Fruit fly (Drosophila melanogaster) whole organism, prepupa: ENCODE results near the gene IFT46.

Experiments used
- Blimp-1 ChIP-seq: fragments of 200-800 bp; sonication (Bioruptor generic); optimal IDR thresholded peaks from 3 replicates; lab custom pipeline; 2017; ENCODE audit warnings: missing biosample characterization, missing genetic modification characterization, mild to moderate bottlenecking, moderate library complexity, missing genetic modification reagents
- CG10631 ChIP-seq: fragments of 200-800 bp; sonication (Bioruptor generic); optimal IDR thresholded peaks from 2 replicates; lab custom pipeline; 2016; ENCODE audit warnings: missing biosample characterization, missing genetic modification characterization
- CG11294 ChIP-seq: fragments of 200-800 bp; sonication (Bioruptor generic); IDR thresholded peaks from 2 replicates; pipeline ENCODE4 v1.3.6; 2022; ENCODE audit warnings: missing biosample characterization, missing genetic modification characterization
- CG11762 ChIP-seq: fragments of 200-800 bp; sonication (Bioruptor generic); optimal IDR thresholded peaks from 3 replicates; lab custom pipeline; 2016; ENCODE audit warnings: missing biosample characterization, missing genetic modification characterization; ENCODE audit not compliant: insufficient read depth
- CG11902 ChIP-seq: fragments of 200-800 bp; sonication (Bioruptor generic); optimal IDR thresholded peaks from 3 replicates; lab custom pipeline; 2016; ENCODE audit warnings: missing biosample characterization, missing genetic modification characterization
- CG1621 ChIP-seq: fragments of 200-800 bp; sonication (Bioruptor generic); optimal IDR thresholded peaks from 3 replicates; lab custom pipeline; 2018; ENCODE audit warnings: missing biosample characterization, mild to moderate bottlenecking, missing genetic modification characterization
- CG3032 ChIP-seq: fragments of 200-800 bp; optimal IDR thresholded peaks from 2 replicates; lab custom pipeline; 2019; ENCODE audit warnings: missing biosample characterization, mild to moderate bottlenecking, missing genetic modification characterization, moderate library complexity
- CG32006 ChIP-seq: fragments of 200-800 bp; sonication (Bioruptor generic); optimal IDR thresholded peaks from 3 replicates; lab custom pipeline; 2017; ENCODE audit warnings: missing biosample characterization, mild to moderate bottlenecking, missing genetic modification characterization
- CG34406 ChIP-seq: fragments of 200-800 bp; sonication (Bioruptor generic); optimal IDR thresholded peaks from 3 replicates; lab custom pipeline; 2016; ENCODE audit warnings: missing biosample characterization, missing genetic modification characterization
- CG6163 ChIP-seq: fragments of 200-800 bp; sonication (Bioruptor generic); IDR thresholded peaks from 3 replicates; pipeline ENCODE4 v1.3.6; 2022; ENCODE audit warnings: missing biosample characterization, missing genetic modification characterization
- CG6276 ChIP-seq: fragments of 200-800 bp; sonication (Bioruptor generic); optimal IDR thresholded peaks from 2 replicates; lab custom pipeline; 2017; ENCODE audit warnings: missing biosample characterization, mild to moderate bottlenecking, missing genetic modification characterization
- CG6808 ChIP-seq: fragments of 200-800 bp; sonication (Bioruptor generic); optimal IDR thresholded peaks from 3 replicates; lab custom pipeline; 2017; ENCODE audit warnings: missing biosample characterization, missing genetic modification characterization, mild to moderate bottlenecking, moderate library complexity, missing genetic modification reagents
- CG6854 ChIP-seq: fragments of 200-800 bp; sonication (Bioruptor generic); optimal IDR thresholded peaks from 2 replicates; lab custom pipeline; 2017; ENCODE audit warnings: missing biosample characterization, mild to moderate bottlenecking, missing genetic modification characterization
- CG7368 ChIP-seq: fragments of 200-800 bp; sonication (Bioruptor generic); optimal IDR thresholded peaks from 3 replicates; lab custom pipeline; 2016; ENCODE audit warnings: missing biosample characterization, missing genetic modification characterization
- CG8119 ChIP-seq: fragments of 200-800 bp; sonication (Bioruptor generic); IDR thresholded peaks from 3 replicates; pipeline ENCODE4 v1.3.6; 2022; ENCODE audit warnings: missing biosample characterization, missing genetic modification characterization
- CG8632 ChIP-seq: fragments of 200-800 bp; sonication (Bioruptor generic); optimal IDR thresholded peaks from 3 replicates; lab custom pipeline; 2016; ENCODE audit warnings: missing biosample characterization, missing genetic modification characterization
- Eip75B ChIP-seq: fragments of 200-800 bp; sonication (Bioruptor generic); optimal IDR thresholded peaks from 3 replicates; lab custom pipeline; 2016; ENCODE audit warnings: missing biosample characterization, missing genetic modification characterization
- Eip78C ChIP-seq: fragments of 200-800 bp; sonication (Bioruptor generic); peaks from one replicate; lab custom pipeline; 2016; ENCODE audit warnings: missing biosample characterization, missing genetic modification characterization
- Eip93F ChIP-seq: fragments of 200-800 bp; sonication (Bioruptor generic); optimal IDR thresholded peaks from 2 replicates; lab custom pipeline; 2016; ENCODE audit warnings: missing biosample characterization, mild to moderate bottlenecking, missing genetic modification characterization
- Ets21C ChIP-seq: fragments of 200-800 bp; sonication (Bioruptor generic); optimal IDR thresholded peaks from 3 replicates; lab custom pipeline; 2016; ENCODE audit warnings: missing biosample characterization, missing genetic modification characterization
- Ets96B ChIP-seq: fragments of 200-800 bp; optimal IDR thresholded peaks from 2 replicates; lab custom pipeline; 2019; ENCODE audit warnings: missing biosample characterization, mild to moderate bottlenecking, missing genetic modification characterization, moderate library complexity
- Gug ChIP-seq: fragments of 200-800 bp; sonication (Bioruptor generic); IDR thresholded peaks from 2 replicates; pipeline ENCODE4 v1.3.6; 2022; ENCODE audit warnings: missing biosample characterization, missing genetic modification characterization
- Hr38 ChIP-seq: sonication (Bioruptor generic); optimal IDR thresholded peaks from 2 replicates; lab custom pipeline; 2016; ENCODE audit warnings: missing biosample characterization, missing genetic modification characterization
- Hr39 ChIP-seq: fragments of 200-800 bp; sonication (Bioruptor generic); optimal IDR thresholded peaks from 2 replicates; lab custom pipeline; 2016; ENCODE audit warnings: missing biosample characterization, missing genetic modification characterization
- Hr4 ChIP-seq: fragments of 200-800 bp; sonication (Bioruptor generic); optimal IDR thresholded peaks from 3 replicates; lab custom pipeline; 2016; ENCODE audit warnings: missing biosample characterization, missing genetic modification characterization
- Lpt ChIP-seq: fragments of 200-800 bp; sonication (Bioruptor generic); optimal IDR thresholded peaks from 3 replicates; lab custom pipeline; 2016; ENCODE audit warnings: missing biosample characterization, missing genetic modification characterization
- Met ChIP-seq: fragments of 200-800 bp; sonication (Bioruptor generic); optimal IDR thresholded peaks from 3 replicates; lab custom pipeline; 2016; ENCODE audit warnings: missing biosample characterization, missing genetic modification characterization
- OdsH ChIP-seq: fragments of 200-800 bp; sonication (Bioruptor generic); optimal IDR thresholded peaks from 3 replicates; lab custom pipeline; 2016; ENCODE audit warnings: missing biosample characterization, missing genetic modification characterization
- Smox ChIP-seq: fragments of 200-800 bp; sonication (Bioruptor generic); optimal IDR thresholded peaks from 3 replicates; lab custom pipeline; 2016; ENCODE audit warnings: missing biosample characterization, missing genetic modification characterization
- Sox102F ChIP-seq: fragments of 200-800 bp; sonication (Bioruptor generic); optimal IDR thresholded peaks from 2 replicates; lab custom pipeline; 2016; ENCODE audit warnings: missing biosample characterization, mild to moderate bottlenecking, missing genetic modification characterization
- Sox15 ChIP-seq: fragments of 200-800 bp; sonication (Bioruptor generic); optimal IDR thresholded peaks from 3 replicates; lab custom pipeline; 2016; ENCODE audit warnings: missing biosample characterization, missing genetic modification characterization
- acj6 ChIP-seq: fragments of 200-800 bp; sonication (Bioruptor generic); optimal IDR thresholded peaks from 3 replicates; lab custom pipeline; 2016; ENCODE audit warnings: missing biosample characterization, missing genetic modification characterization
- dac ChIP-seq: fragments of 200-800 bp; sonication (Bioruptor generic); optimal IDR thresholded peaks from 2 replicates; lab custom pipeline; 2017; ENCODE audit warnings: missing biosample characterization, mild to moderate bottlenecking, missing genetic modification characterization
- dsx ChIP-seq: fragments of 200-800 bp; optimal IDR thresholded peaks from 3 replicates; lab custom pipeline; 2019; ENCODE audit warnings: missing biosample characterization, mild to moderate bottlenecking, missing genetic modification characterization, moderate library complexity; ENCODE audit not compliant: poor library complexity, severe bottlenecking
- eg ChIP-seq: fragments of 200-800 bp; sonication (Bioruptor generic); IDR thresholded peaks from 3 replicates; pipeline ENCODE4 v1.3.6; 2022; ENCODE audit warnings: missing biosample characterization, missing genetic modification characterization
- esn ChIP-seq: fragments of 200-800 bp; sonication (Bioruptor generic); optimal IDR thresholded peaks from 2 replicates; lab custom pipeline; 2016; ENCODE audit warnings: missing biosample characterization, mild to moderate bottlenecking, missing genetic modification characterization, moderate library complexity
- fd85E ChIP-seq: fragments of 200-800 bp; sonication (Bioruptor generic); optimal IDR thresholded peaks from 3 replicates; lab custom pipeline; 2016; ENCODE audit warnings: missing biosample characterization, missing genetic modification characterization
- fkh ChIP-seq: fragments of 200-800 bp; sonication (Bioruptor generic); optimal IDR thresholded peaks from 3 replicates; lab custom pipeline; 2017; ENCODE audit warnings: missing biosample characterization, mild to moderate bottlenecking, missing genetic modification characterization, moderate library complexity
- lz ChIP-seq: fragments of 200-800 bp; sonication (Bioruptor generic); optimal IDR thresholded peaks from 3 replicates; lab custom pipeline; 2016; ENCODE audit warnings: missing biosample characterization, missing genetic modification characterization
- net ChIP-seq: fragments of 200-800 bp; sonication (Bioruptor generic); optimal IDR thresholded peaks from 3 replicates; lab custom pipeline; 2016; ENCODE audit warnings: missing biosample characterization, missing genetic modification characterization
- pdm3 ChIP-seq: fragments of 200-800 bp; sonication (Bioruptor generic); optimal IDR thresholded peaks from 3 replicates; lab custom pipeline; 2016; ENCODE audit warnings: missing biosample characterization, missing genetic modification characterization
- salr ChIP-seq, 2 experiments: fragments of 200-800 bp; sonication (Bioruptor generic); optimal IDR thresholded peaks; 3 replicates each; lab custom pipeline; 2016 to 2018; ENCODE audit warnings: missing biosample characterization in 2 of 2, missing genetic modification characterization in 2 of 2, mild to moderate bottlenecking in 1 of 2
- spab ChIP-seq: fragments of 200-800 bp; sonication (Bioruptor generic); optimal IDR thresholded peaks from 2 replicates; lab custom pipeline; 2017; ENCODE audit warnings: missing biosample characterization, mild to moderate bottlenecking, missing genetic modification characterization, missing genetic modification reagents
- vri ChIP-seq: fragments of 200-800 bp; sonication (Bioruptor generic); optimal IDR thresholded peaks from 3 replicates; lab custom pipeline; 2016; ENCODE audit warnings: missing biosample characterization, mild to moderate bottlenecking, missing genetic modification characterization

The IFT46 gene

dm6 chr2L:18621357-18622211 is 5.7 kb upstream of the IFT46 start (continued):
- peak; percentile 77 for TF ChIP-seq CG6163 (GFP tag; lab: Robert Waterston, UW)
- peak; percentile 58 for TF ChIP-seq CG1621 (tag; lab: Kevin White, UChicago)
- peak; percentile 56 for TF ChIP-seq CG32006
- TF ChIP-seq Ets96B = peak; percentile 64
- peak; percentile 63; the same call in 2 of the 3 replicates for TF ChIP-seq eg (GFP tag; lab: Robert Waterston, UW)
- TF ChIP-seq CG8632 (GFP tag; lab: Kevin White, UChicago) = peak; percentile 76
- peak; percentile 71 for TF ChIP-seq Eip93F (GFP tag; lab: Kevin White, UChicago)
- TF ChIP-seq Hr38 (GFP tag; lab: Kevin White, UChicago) = no peak
- TF ChIP-seq esn (GFP tag; lab: Kevin White, UChicago) = peak; percentile 92
- TF ChIP-seq lz (GFP tag; lab: Kevin White, UChicago) = peak; percentile 75
- TF ChIP-seq CG6854 (GFP tag; lab: Kevin White, UChicago) = peak; percentile 66
- peak; percentile 1 to 63 for TF ChIP-seq salr (GFP tag; optimal IDR thresholded peaks at IDR 0.05; lab: Kevin White, UChicago)
- TF ChIP-seq CG11294 (GFP tag; lab: Robert Waterston, UW) = no peak
- TF ChIP-seq CG6808 (GFP tag; lab: Kevin White, UChicago) = peak; percentile 72
- TF ChIP-seq Hr39 (GFP tag; lab: Kevin White, UChicago) = peak; percentile 86
- peak; percentile 78 for TF ChIP-seq CG7368 (GFP tag; lab: Kevin White, UChicago)
- TF ChIP-seq Eip78C (GFP tag; lab: Kevin White, UChicago) = peak; percentile 96
- peak; percentile 75 for TF ChIP-seq spab (GFP tag; lab: Kevin White, UChicago)
- peak; percentile 78 for TF ChIP-seq acj6 (GFP tag; lab: Kevin White, UChicago)
- TF ChIP-seq Ets21C = peak; percentile 82
- peak; percentile 64 for TF ChIP-seq net (GFP tag; lab: Kevin White, UChicago)
- peak; percentile 97 for TF ChIP-seq fkh (GFP tag; lab: Kevin White, UChicago)
- TF ChIP-seq CG34406 (GFP tag; lab: Kevin White, UChicago) = peak; percentile 87
- peak; percentile 80 for TF ChIP-seq CG11902
- TF ChIP-seq Eip75B (GFP tag; lab: Kevin White, UChicago) = peak; percentile 68
- peak; percentile 40 for TF ChIP-seq CG6276 (GFP tag; lab: Kevin White, UChicago)
- TF ChIP-seq Smox (GFP tag; lab: Kevin White, UChicago) = peak; percentile 89
- peak; percentile 76 for TF ChIP-seq Sox15
- peak; percentile 83 for TF ChIP-seq Sox102F (GFP tag; lab: Kevin White, UChicago)
- peak; percentile 53 for TF ChIP-seq fd85E (GFP tag; lab: Kevin White, UChicago)
- TF ChIP-seq dac (GFP tag; lab: Kevin White, UChicago) = no peak
- peak; percentile 73 for TF ChIP-seq CG10631 (GFP tag; lab: Kevin White, UChicago)
- peak; percentile 70 for TF ChIP-seq dsx (GFP tag; lab: Kevin White, UChicago)

- no peak for TF ChIP-seq net (GFP tag; lab: Kevin White, UChicago)
- TF ChIP-seq fkh (GFP tag; lab: Kevin White, UChicago) = peak; percentile 1
These were observed 4.2 kb upstream of the IFT46 start for dm6 chr2L:18620153-18620552.

dm6 chr2L:18617003-18617402 is 1.1 kb upstream of the IFT46 start, which contains the start of gene MESR3:
Gene MESR3, plus strand, starts transcription at chr2L:18617256.
- no peak for TF ChIP-seq CG6276 (GFP tag; lab: Kevin White, UChicago)
- TF ChIP-seq dsx (GFP tag; lab: Kevin White, UChicago) = peak; percentile 79
- TF ChIP-seq OdsH (GFP tag; lab: Kevin White, UChicago) = no peak
- TF ChIP-seq Eip78C (GFP tag; lab: Kevin White, UChicago) = peak; percentile 94
- peak; percentile 34; the same call in 1 of the 2 replicates for TF ChIP-seq Gug (GFP tag; lab: Robert Waterston, UW)
- no peak for TF ChIP-seq CG10631 (GFP tag; lab: Kevin White, UChicago)
- peak; percentile 61 for TF ChIP-seq CG34406 (GFP tag; lab: Kevin White, UChicago)
- no peak for TF ChIP-seq dac (GFP tag; lab: Kevin White, UChicago)
- peak; percentile 36 for TF ChIP-seq CG8632 (GFP tag; lab: Kevin White, UChicago)
- TF ChIP-seq CG7368 (GFP tag; lab: Kevin White, UChicago) = peak; percentile 67
- peak; percentile 57; the same call in 1 of the 3 replicates for TF ChIP-seq CG8119 (GFP tag; lab: Robert Waterston, UW)
- TF ChIP-seq fd85E (GFP tag; lab: Kevin White, UChicago) = peak; percentile 64
- peak; percentile 79 for TF ChIP-seq CG3032 (tag; lab: Kevin White, UChicago)
- peak; percentile 86 for TF ChIP-seq CG6163 (GFP tag; lab: Robert Waterston, UW)
- TF ChIP-seq Blimp-1 (GFP tag; lab: Kevin White, UChicago) = peak; percentile 25
- no peak for TF ChIP-seq Eip75B (GFP tag; lab: Kevin White, UChicago)
- TF ChIP-seq Met (GFP tag; lab: Kevin White, UChicago) = no peak
- peak; percentile 35 for TF ChIP-seq CG11762
- no peak for TF ChIP-seq Lpt (GFP tag; lab: Kevin White, UChicago)
- no peak for TF ChIP-seq CG32006
- no peak for TF ChIP-seq Hr4 (GFP tag; lab: Kevin White, UChicago)
- peak; percentile 53 for TF ChIP-seq esn (GFP tag; lab: Kevin White, UChicago)
- TF ChIP-seq pdm3 (GFP tag; lab: Kevin White, UChicago) = no peak
- TF ChIP-seq vri (GFP tag; lab: Kevin White, UChicago) = no peak
